Worm (Caenorhabditis elegans): ENCODE measurements around the gene lido-15.

- TF ChIP-seq T22C8.4 (GFP tag; IDR thresholded peaks at IDR 0.05) (no peak), ztf-29 (GFP tag; IDR thresholded peaks at IDR 0.05) (no peak), ztf-23 (GFP tag; IDR thresholded peaks at IDR 0.05) (no peak), ref-1 (GFP tag; conservative IDR thresholded peaks at IDR 0.05) (no peak), tab-1 (GFP tag; IDR thresholded peaks at IDR 0.05) (no peak)
Measured at ce11 chrII:3795323-3795722, 16.8 kb upstream of the lido-15 start, which contains the start of gene Y8A9A.2.
